Fruit fly (Drosophila melanogaster): ENCODE results near the gene CG15814.

- TF ChIP-seq Mnt (GFP tag; optimal IDR thresholded peaks at IDR 0.05) (no peak), ovo (GFP tag; optimal IDR thresholded peaks at IDR 0.05) (no peak), Crg-1 (GFP tag; optimal IDR thresholded peaks at IDR 0.05) (no peak), cic (GFP tag; optimal IDR thresholded peaks at IDR 0.05) (no peak), tj (GFP tag; optimal IDR thresholded peaks at IDR 0.05) (no peak), cnc (optimal IDR thresholded peaks at IDR 0.05) (no peak), Clk (GFP tag; optimal IDR thresholded peaks at IDR 0.05) (no peak), CG7101 (tag; optimal IDR thresholded peaks at IDR 0.05) (no peak), kay (GFP tag; ENCODE audit: borderline replicate concordance) (no peak), bab1 (GFP tag; optimal IDR thresholded peaks at IDR 0.05) (no peak), CG14711 (tag; optimal IDR thresholded peaks at IDR 0.05) (no peak), CG12768 (GFP tag; optimal IDR thresholded peaks at IDR 0.05) (no peak)
Measured at dm6 chrX:17816437-17816836, 33.7 kb downstream of the CG15814 start.
